Worm (Caenorhabditis elegans): ENCODE data around the gene ugt-45.

The ugt-45 gene

ce11 chrIV:3736244-3736643 is 14.7 kb downstream of the ugt-45 start:
- TF ChIP-seq zim-3 (tag; optimal IDR thresholded peaks at IDR 0.05) (no peak), zfh-2 (GFP tag; conservative IDR thresholded peaks at IDR 0.05) (peak; percentile 60; the same call in 1 of the 2 replicates), ceh-79 (tag; optimal IDR thresholded peaks at IDR 0.05) (no peak), C17E4.6 (GFP tag; IDR thresholded peaks at IDR 0.05) (no peak), ztf-18 (tag; optimal IDR thresholded peaks at IDR 0.05) (no peak), ama-1 (optimal IDR thresholded peaks at IDR 0.05) (no peak), ama-1 (GFP tag; optimal IDR thresholded peaks at IDR 0.05) (no peak), unc-130 (GFP tag; optimal IDR thresholded peaks at IDR 0.05) (no peak), nfyb-1 (GFP tag; IDR thresholded peaks at IDR 0.05) (no peak), unc-62 (GFP tag; optimal IDR thresholded peaks at IDR 0.05) (no peak), madf-3 (GFP tag; IDR thresholded peaks at IDR 0.05) (0 out of 2 replicates have a peak, but pooled peaks have one; percentile 17), nfya-1 (tag; optimal IDR thresholded peaks at IDR 0.05; ENCODE audit: borderline replicate concordance, insufficient read depth) (no peak)

DNA sequence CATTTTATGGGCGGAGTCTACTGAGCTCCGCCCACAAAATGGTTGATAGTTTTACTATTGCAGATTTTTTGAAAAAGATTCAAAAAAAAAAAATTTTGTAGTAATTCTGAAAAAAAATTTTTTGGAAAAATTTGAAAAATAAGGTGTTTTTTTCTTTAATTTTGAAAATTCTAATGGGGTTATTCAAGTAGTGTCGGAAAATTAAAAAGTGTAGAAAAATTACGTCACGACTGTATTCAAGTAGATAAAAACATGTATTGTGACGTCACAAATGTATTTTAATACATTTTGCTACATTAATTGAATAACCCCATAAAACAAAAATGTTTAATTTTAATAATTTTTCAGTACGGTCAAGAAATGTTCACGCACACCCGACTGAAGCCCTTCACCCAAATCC is 17.6 kb downstream of the ugt-45 start:
- no peak for TF ChIP-seq madf-3 (GFP tag; IDR thresholded peaks at IDR 0.05)
- no peak for TF ChIP-seq mes-4 (tag; optimal IDR thresholded peaks at IDR 0.05)
- no peak for TF ChIP-seq lsl-1 (GFP tag; optimal IDR thresholded peaks at IDR 0.05)
- TF ChIP-seq nhr-80 (tag; optimal IDR thresholded peaks at IDR 0.05), result no peak
- no peak for TF ChIP-seq repo-1 (tag; optimal IDR thresholded peaks at IDR 0.05)
- no peak for TF ChIP-seq zim-3 (tag; optimal IDR thresholded peaks at IDR 0.05)
- TF ChIP-seq B0019.2 (GFP tag; conservative IDR thresholded peaks at IDR 0.05), result no peak
- TF ChIP-seq akir-1 (GFP tag; optimal IDR thresholded peaks at IDR 0.05), result no peak
- no peak for TF ChIP-seq Y53F4B.3 (GFP tag; IDR thresholded peaks at IDR 0.05)
- no peak for TF ChIP-seq dpff-1 (tag; optimal IDR thresholded peaks at IDR 0.05)
- TF ChIP-seq aptf-2 (GFP tag; conservative IDR thresholded peaks at IDR 0.05), result no peak
- TF ChIP-seq C06A6.2 (GFP tag; conservative IDR thresholded peaks at IDR 0.05), result no peak
- TF ChIP-seq Y79H2A.3 (GFP tag; conservative IDR thresholded peaks at IDR 0.05), result no peak
- TF ChIP-seq egl-18 (GFP tag; IDR thresholded peaks at IDR 0.05), result no peak

DNA sequence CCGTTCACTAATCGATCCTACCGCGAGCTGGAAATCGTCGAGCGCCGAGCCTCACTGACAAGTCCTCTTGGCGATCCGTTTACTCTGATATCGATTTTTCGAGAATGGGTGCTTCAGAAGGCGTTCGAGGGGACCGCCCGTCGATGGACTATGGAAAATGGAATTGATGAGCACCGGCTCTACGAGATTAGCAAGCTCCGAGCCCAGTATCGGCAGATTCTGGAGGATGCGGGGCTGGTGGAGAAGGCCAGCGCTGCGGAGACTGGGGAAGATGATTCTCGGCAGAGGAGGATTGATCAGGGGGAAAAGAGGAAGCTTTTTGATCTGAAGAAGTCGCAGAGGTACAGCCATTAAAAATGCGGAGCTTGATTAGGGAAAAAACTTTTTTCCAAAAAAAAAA is 19.5 kb downstream of the ugt-45 start:
- peak; percentile 81 for TF ChIP-seq zfh-2 (GFP tag; conservative IDR thresholded peaks at IDR 0.05)
- TF ChIP-seq dox-1 (GFP tag; IDR thresholded peaks at IDR 0.05), result no peak
- TF ChIP-seq egrh-3 (GFP tag; IDR thresholded peaks at IDR 0.05), result peak; percentile 20; the same call in 1 of the 2 replicates
- 0 out of 2 replicates have a peak, but pooled peaks have one; percentile 48 for TF ChIP-seq nhr-120 (GFP tag; IDR thresholded peaks at IDR 0.05)

DNA sequence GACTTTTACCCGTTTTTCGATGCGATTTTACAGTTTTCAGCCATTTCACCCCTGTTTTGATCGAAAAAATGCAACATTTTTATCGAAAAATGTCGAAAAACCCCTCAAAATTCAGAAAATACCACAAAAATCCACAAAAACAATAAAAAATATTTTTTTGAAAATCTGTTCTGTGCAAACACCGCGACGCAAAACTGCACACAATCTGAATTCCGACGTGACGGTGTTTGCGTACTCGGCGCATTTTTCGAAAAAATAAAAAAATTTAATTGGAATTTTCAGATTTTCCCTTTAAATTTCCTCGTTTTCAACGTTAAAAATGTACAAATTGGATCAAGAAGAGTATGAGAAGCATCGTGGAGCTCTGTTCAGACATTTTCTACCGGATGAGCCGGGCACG is 25.1 kb downstream of the ugt-45 start, which contains the start of gene smgl-2:
Gene smgl-2, plus strand, starts transcription at position 320 of the 400 bp plus-strand sequence.
- peak; percentile 18 for TF ChIP-seq snpc-1.3 (tag; optimal IDR thresholded peaks at IDR 0.05; ENCODE audit: insufficient read depth)
- peak; percentile 56 for TF ChIP-seq snpc-3.4 (tag; optimal IDR thresholded peaks at IDR 0.05)
- no peak for TF ChIP-seq C06A6.2 (GFP tag; conservative IDR thresholded peaks at IDR 0.05)
- peak; percentile 43 for TF ChIP-seq athp-1 (tag; optimal IDR thresholded peaks at IDR 0.05)
- TF ChIP-seq him-1 (tag; optimal IDR thresholded peaks at IDR 0.05), result no peak
- TF ChIP-seq egl-44 (GFP tag; IDR thresholded peaks at IDR 0.05), result no peak
- TF ChIP-seq rcor-1 (GFP tag; IDR thresholded peaks at IDR 0.05), result 0 out of 2 replicates have a peak, but pooled peaks have one; percentile 28
- peak; percentile 49; the same call in 1 of the 2 replicates for TF ChIP-seq B0019.2 (GFP tag; conservative IDR thresholded peaks at IDR 0.05)
- TF ChIP-seq lin-35 (GFP tag; optimal IDR thresholded peaks at IDR 0.05), result peak in 1 of 3 experiments; percentile 76
- peak; percentile 68; the same call in 1 of the 2 replicates for TF ChIP-seq pbrm-1 (GFP tag; IDR thresholded peaks at IDR 0.05)
- TF ChIP-seq attf-5 (GFP tag; optimal IDR thresholded peaks at IDR 0.05), result peak; percentile 84
- TF ChIP-seq lsl-1 (GFP tag; optimal IDR thresholded peaks at IDR 0.05), result peak; percentile 12
- TF ChIP-seq F33H1.4 (GFP tag; IDR thresholded peaks at IDR 0.05), result peak; percentile 37; the same call in 1 of the 2 replicates
- TF ChIP-seq dpl-1 (GFP tag; optimal IDR thresholded peaks at IDR 0.05), result peak; percentile 30
- TF ChIP-seq T26A5.8 (tag; optimal IDR thresholded peaks at IDR 0.05), result no peak
- TF ChIP-seq F23B12.7 (tag; optimal IDR thresholded peaks at IDR 0.05; ENCODE audit: insufficient read depth), result peak; percentile 24
- no peak for TF ChIP-seq snpc-4 (GFP tag; optimal IDR thresholded peaks at IDR 0.05)
- TF ChIP-seq snpc-4 (tag; optimal IDR thresholded peaks at IDR 0.05), result peak in 2 of 4 experiments; percentile 40 to 48
- TF ChIP-seq Y56A3A.18 (GFP tag; IDR thresholded peaks at IDR 0.05), result no peak
- peak; percentile 40; the same call in 1 of the 2 replicates for TF ChIP-seq madf-6 (GFP tag; IDR thresholded peaks at IDR 0.05)
- TF ChIP-seq lin-54 (GFP tag; optimal IDR thresholded peaks at IDR 0.05), result peak; percentile 78
